Worm (Caenorhabditis elegans) whole organism, L2 larva: Measurements from ENCODE around the gene Y49F6C.7.

Source experiments
- C34F6.9 ChIP-seq: fragments of 150-350 bp; optimal IDR thresholded peaks from 2 replicates; lab custom pipeline; 2014; ENCODE audit warnings: missing biosample characterization, missing genetic modification characterization
- R02D3.7 ChIP-seq: fragments of 150-350 bp; optimal IDR thresholded peaks from 2 replicates; lab custom pipeline; 2014; ENCODE audit warnings: missing biosample characterization, missing genetic modification characterization
- ZK546.5 ChIP-seq: sonication (generic microtip); optimal IDR thresholded peaks from 2 replicates; lab custom pipeline; 2017; ENCODE audit warnings: missing biosample characterization, missing genetic modification characterization
- alr-1 ChIP-seq: fragments of 150-350 bp; optimal IDR thresholded peaks from 2 replicates; lab custom pipeline; 2014; ENCODE audit warnings: missing biosample characterization, missing genetic modification characterization
- blmp-1 ChIP-seq: sonication (generic microtip); optimal IDR thresholded peaks from 2 replicates; lab custom pipeline; 2017; ENCODE audit warnings: missing genetic modification characterization, mild to moderate bottlenecking, missing compliant biosample characterization, antibody characterized with exemption, moderate library complexity; ENCODE audit not compliant: insufficient read depth
- ceh-16 ChIP-seq: fragments of 150-350 bp; optimal IDR thresholded peaks from 2 replicates; lab custom pipeline; 2014; ENCODE audit warnings: missing biosample characterization, missing genetic modification characterization
- crh-2 ChIP-seq: sonication (generic microtip); optimal IDR thresholded peaks from 2 replicates; lab custom pipeline; 2017; ENCODE audit warnings: missing biosample characterization, missing genetic modification characterization
- dmd-4 ChIP-seq: sonication (generic microtip); optimal IDR thresholded peaks from 2 replicates; lab custom pipeline; 2017; ENCODE audit warnings: missing biosample characterization, missing genetic modification characterization
- elt-1 ChIP-seq: fragments of 150-350 bp; optimal IDR thresholded peaks from 2 replicates; lab custom pipeline; 2014; ENCODE audit warnings: missing biosample characterization, missing genetic modification characterization
- elt-3 ChIP-seq: sonication (generic microtip); optimal IDR thresholded peaks from 2 replicates; lab custom pipeline; 2017; ENCODE audit warnings: missing biosample characterization, missing genetic modification characterization
- fos-1 ChIP-seq: fragments of 150-350 bp; optimal IDR thresholded peaks from 2 replicates; lab custom pipeline; 2014; ENCODE audit warnings: missing biosample characterization, missing genetic modification characterization
- lin-11 ChIP-seq: fragments of 150-350 bp; sonication (generic microtip); optimal IDR thresholded peaks from 2 replicates; lab custom pipeline; 2014; ENCODE audit warnings: missing biosample characterization, missing genetic modification characterization, inconsistent platforms, mixed read lengths
- lin-13 ChIP-seq: fragments of 150-350 bp; optimal IDR thresholded peaks from 2 replicates; lab custom pipeline; 2014; ENCODE audit warnings: missing biosample characterization, missing genetic modification reagents, missing genetic modification characterization
- lin-39 ChIP-seq: fragments of 150-350 bp; optimal IDR thresholded peaks from 2 replicates; lab custom pipeline; 2014; ENCODE audit warnings: missing biosample characterization, missing genetic modification reagents, missing genetic modification characterization
- lsy-2 ChIP-seq, 2 experiments: fragments of 150-350 bp in 1 of 2; sonication (generic microtip) in 1 of 2; optimal IDR thresholded peaks; 2 replicates each; lab custom pipeline; 2014 to 2017; ENCODE audit warnings: missing biosample characterization in 2 of 2, missing genetic modification characterization in 2 of 2
- mab-5 ChIP-seq: fragments of 150-350 bp; optimal IDR thresholded peaks from 2 replicates; lab custom pipeline; 2014; ENCODE audit warnings: missing biosample characterization, missing genetic modification characterization
- mbf-1 ChIP-seq: sonication (generic microtip); optimal IDR thresholded peaks from 2 replicates; lab custom pipeline; 2017; ENCODE audit warnings: missing biosample characterization, missing genetic modification characterization
- nhr-10 ChIP-seq: sonication (generic microtip); optimal IDR thresholded peaks from 2 replicates; lab custom pipeline; 2017; ENCODE audit warnings: missing biosample characterization, missing genetic modification characterization
- nhr-11 ChIP-seq: fragments of 150-350 bp; optimal IDR thresholded peaks from 2 replicates; lab custom pipeline; 2014; ENCODE audit warnings: missing biosample characterization, missing genetic modification characterization
- nhr-12 ChIP-seq: fragments of 150-350 bp; optimal IDR thresholded peaks from 2 replicates; lab custom pipeline; 2014; ENCODE audit warnings: missing biosample characterization, missing genetic modification characterization
- nhr-129 ChIP-seq: fragments of 150-350 bp; optimal IDR thresholded peaks from 2 replicates; lab custom pipeline; 2014; ENCODE audit warnings: missing biosample characterization, missing genetic modification characterization
- nhr-21 ChIP-seq: fragments of 150-350 bp; optimal IDR thresholded peaks from 2 replicates; lab custom pipeline; 2014; ENCODE audit warnings: missing biosample characterization, missing genetic modification characterization
- nhr-23 ChIP-seq: fragments of 150-350 bp; optimal IDR thresholded peaks from 2 replicates; lab custom pipeline; 2014; ENCODE audit warnings: missing biosample characterization, missing genetic modification reagents, missing genetic modification characterization
- nhr-237 ChIP-seq: fragments of 150-350 bp; optimal IDR thresholded peaks from 2 replicates; lab custom pipeline; 2014; ENCODE audit warnings: missing biosample characterization, missing genetic modification characterization
- nhr-6 ChIP-seq: fragments of 150-350 bp; optimal IDR thresholded peaks from 2 replicates; lab custom pipeline; 2014; ENCODE audit warnings: missing biosample characterization, missing genetic modification characterization
- nhr-77 ChIP-seq: fragments of 150-350 bp; optimal IDR thresholded peaks from 2 replicates; lab custom pipeline; 2014; ENCODE audit warnings: missing biosample characterization, missing genetic modification characterization
- peb-1 ChIP-seq: fragments of 150-350 bp; optimal IDR thresholded peaks from 2 replicates; lab custom pipeline; 2014; ENCODE audit warnings: missing biosample characterization, missing genetic modification characterization
- sem-4 ChIP-seq: fragments of 150-350 bp; optimal IDR thresholded peaks from 2 replicates; lab custom pipeline; 2014; ENCODE audit warnings: missing biosample characterization, missing genetic modification reagents, missing genetic modification characterization
- skn-1 ChIP-seq: sonication (generic microtip); optimal IDR thresholded peaks from 2 replicates; lab custom pipeline; 2017; ENCODE audit warnings: missing biosample characterization, missing genetic modification characterization
- sma-3 ChIP-seq: sonication (generic microtip); optimal IDR thresholded peaks from 2 replicates; lab custom pipeline; 2016; ENCODE audit warnings: missing genetic modification reagents, missing genetic modification characterization, missing compliant biosample characterization
- sma-9 ChIP-seq, 2 experiments: fragments of 150-350 bp in 1 of 2; sonication (generic microtip) in 1 of 2; optimal IDR thresholded peaks; 2 replicates each; lab custom pipeline; 2014 to 2016; ENCODE audit warnings: missing genetic modification characterization in 2 of 2, mild to moderate bottlenecking in 1 of 2, missing biosample characterization in 1 of 2, missing compliant biosample characterization in 1 of 2, missing genetic modification reagents in 1 of 2, moderate library complexity in 1 of 2
- snpc-4 ChIP-seq: fragments of 150-350 bp; optimal IDR thresholded peaks from 2 replicates; lab custom pipeline; 2014; ENCODE audit warnings: missing biosample characterization, missing genetic modification characterization
- unc-39 ChIP-seq: fragments of 150-350 bp; optimal IDR thresholded peaks from 2 replicates; lab custom pipeline; 2014; ENCODE audit warnings: missing biosample characterization, missing genetic modification characterization
- unc-55 ChIP-seq: fragments of 150-350 bp; sonication (generic microtip); optimal IDR thresholded peaks from 3 replicates; lab custom pipeline; 2014; ENCODE audit warnings: missing biosample characterization, missing genetic modification reagents, missing genetic modification characterization
- unc-62 ChIP-seq: fragments of 150-350 bp; optimal IDR thresholded peaks from 2 replicates; lab custom pipeline; 2014; ENCODE audit warnings: missing biosample characterization, missing genetic modification reagents, missing genetic modification characterization
- zag-1 ChIP-seq: fragments of 150-350 bp; optimal IDR thresholded peaks from 2 replicates; lab custom pipeline; 2014; ENCODE audit warnings: missing biosample characterization, missing genetic modification characterization
- ztf-11 ChIP-seq: sonication (generic microtip); optimal IDR thresholded peaks from 2 replicates; lab custom pipeline; 2017; ENCODE audit warnings: missing biosample characterization, missing genetic modification characterization
- ztf-4 ChIP-seq: fragments of 150-350 bp; optimal IDR thresholded peaks from 2 replicates; lab custom pipeline; 2014; ENCODE audit warnings: missing biosample characterization, missing genetic modification characterization

Gene Y49F6C.7

DNA sequence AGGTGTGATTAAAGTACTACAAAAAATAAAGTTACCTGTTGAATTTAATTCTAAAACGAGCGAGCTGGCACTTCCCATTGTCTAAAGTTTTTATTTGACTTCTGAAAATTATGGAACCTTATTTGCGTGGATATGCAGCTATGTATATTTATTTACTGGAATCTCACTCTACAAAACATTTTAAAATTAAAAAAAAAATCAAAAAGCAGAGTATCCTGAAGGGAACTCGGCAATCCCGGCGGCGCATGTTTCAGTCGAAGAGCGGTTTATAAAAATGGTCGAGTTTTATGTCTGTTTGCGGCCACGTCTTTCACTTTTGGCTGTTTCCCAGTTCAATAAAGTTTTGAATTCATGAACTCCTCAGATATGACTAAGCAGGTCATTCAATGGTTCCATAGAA is 31.0 kb downstream of the Y49F6C.7 start, which contains the start of gene F14D2.19:
Gene F14D2.19 (minus strand): TSS at position 101 of the 400 bp plus-strand sequence.
- TF ChIP-seq sem-4 (tag; lab: Kevin White, UChicago) (no peak), ZK546.5 (tag; lab: Kevin White, UChicago) (no peak), dmd-4 (tag; lab: Kevin White, UChicago) (no peak), unc-62 (GFP tag; lab: Kevin White, UChicago) (no peak), nhr-237 (no peak), lsy-2 (tag; optimal IDR thresholded peaks at IDR 0.05; lab: Kevin White, UChicago) (no peak), R02D3.7 (no peak), nhr-10 (tag; lab: Kevin White, UChicago) (no peak), blmp-1 (tag; lab: Kevin White, UChicago) (no peak), lin-11 (tag; lab: Kevin White, UChicago) (no peak), alr-1 (tag; lab: Kevin White, UChicago) (no peak)

DNA sequence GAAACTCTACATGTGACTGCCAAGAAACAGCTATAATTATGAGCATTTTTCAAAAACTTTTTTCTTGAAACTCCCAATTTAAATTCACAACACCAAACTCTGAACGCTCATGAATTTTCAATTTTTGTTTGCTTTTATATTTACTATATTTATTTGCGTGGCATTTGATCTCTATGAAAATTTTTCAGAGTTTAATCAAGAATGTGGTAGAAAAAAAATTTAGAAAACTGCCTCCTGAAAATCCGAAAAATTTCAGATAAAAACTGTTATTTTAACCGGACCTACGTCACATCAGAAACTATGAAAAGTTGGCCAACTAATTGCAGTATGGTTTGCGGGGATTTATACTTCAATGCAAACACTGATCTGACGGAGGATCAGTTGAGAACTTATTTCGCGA is 36.0 kb downstream of the Y49F6C.7 start, which contains the start of gene irld-27:
Gene irld-27 (plus strand): TSS at position 301 of the 400 bp plus-strand sequence.
- TF ChIP-seq ztf-11 (tag; lab: Kevin White, UChicago) (no peak), sma-3 (GFP tag; lab: Kevin White, UChicago) (no peak), fos-1 (no peak), lin-13 (GFP tag; lab: Kevin White, UChicago) (no peak), nhr-11 (tag; lab: Kevin White, UChicago) (no peak), nhr-23 (tag; lab: Kevin White, UChicago) (no peak), nhr-12 (tag; lab: Kevin White, UChicago) (no peak), unc-39 (tag; lab: Kevin White, UChicago) (no peak), nhr-10 (tag; lab: Kevin White, UChicago) (no peak), crh-2 (tag; lab: Kevin White, UChicago) (no peak), blmp-1 (tag; lab: Kevin White, UChicago) (no peak), lsy-2 (tag; optimal IDR thresholded peaks at IDR 0.05; lab: Kevin White, UChicago) (no peak)

DNA sequence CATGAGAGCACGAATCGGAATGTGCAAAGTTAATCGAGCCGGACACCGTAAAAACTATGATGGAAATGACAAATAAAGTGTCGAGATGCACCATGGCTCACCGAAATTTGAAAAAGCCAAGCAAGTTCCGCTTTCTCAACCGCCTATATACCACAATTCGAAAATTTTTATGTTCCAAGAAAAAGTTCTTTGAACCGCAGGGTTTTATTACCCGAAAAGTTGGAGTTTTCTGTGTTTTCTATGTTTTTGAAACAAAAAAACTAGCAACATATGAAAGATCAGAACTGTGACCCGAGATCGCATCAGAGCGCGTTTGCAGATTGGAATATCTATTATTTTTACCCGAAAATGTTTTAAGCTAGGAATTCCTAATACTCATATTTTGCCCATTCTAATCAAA is 40.9 kb downstream of the Y49F6C.7 start, which contains the start of gene Y46D2A.3:
Gene Y46D2A.3 (minus strand): TSS at position 101 of the 400 bp plus-strand sequence.
- no peak for TF ChIP-seq nhr-77 (tag; lab: Kevin White, UChicago)
- no peak for TF ChIP-seq fos-1
- TF ChIP-seq ztf-11 (tag; lab: Kevin White, UChicago), result no peak
- TF ChIP-seq ztf-4 (tag; lab: Kevin White, UChicago), result no peak
- TF ChIP-seq mab-5, result no peak

DNA sequence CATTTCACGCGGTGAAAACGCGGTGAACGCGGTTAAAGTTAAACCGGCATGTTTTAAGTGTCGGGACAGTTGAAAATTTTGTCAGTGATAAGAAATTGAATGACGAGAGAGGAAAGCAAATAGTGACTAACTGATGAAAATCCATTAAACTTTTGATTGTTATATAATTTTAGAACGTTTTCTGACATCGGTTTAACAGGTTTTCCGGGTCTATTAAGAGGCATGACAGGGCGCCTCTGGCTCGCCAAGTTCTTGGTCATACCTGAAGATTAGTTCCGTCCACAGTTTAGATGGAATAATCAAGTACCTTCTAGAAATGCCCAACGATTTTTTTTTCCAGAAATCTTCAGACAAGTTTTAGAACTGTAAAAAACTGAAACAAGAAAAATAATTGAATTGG is 44.8 kb downstream of the Y49F6C.7 start, which contains the start of gene Y46D2A.2:
Gene Y46D2A.2 (minus strand): TSS at position 101 of the 400 bp plus-strand sequence.
- TF ChIP-seq nhr-12 (tag; lab: Kevin White, UChicago), result no peak
- no peak for TF ChIP-seq elt-3 (tag; lab: Kevin White, UChicago)
- no peak for TF ChIP-seq nhr-21
- TF ChIP-seq nhr-129 (tag; lab: Kevin White, UChicago), result no peak
- TF ChIP-seq mbf-1 (tag; lab: Kevin White, UChicago), result no peak
- TF ChIP-seq unc-55 (GFP tag; lab: Kevin White, UChicago), result no peak
- no peak for TF ChIP-seq elt-1 (tag; lab: Kevin White, UChicago)
- TF ChIP-seq ceh-16 (tag; lab: Kevin White, UChicago), result no peak
- no peak for TF ChIP-seq R02D3.7
- TF ChIP-seq lin-39 (tag; lab: Kevin White, UChicago), result no peak
- no peak for TF ChIP-seq blmp-1 (tag; lab: Kevin White, UChicago)
- no peak for TF ChIP-seq nhr-23 (tag; lab: Kevin White, UChicago)
- no peak for TF ChIP-seq lin-13 (GFP tag; lab: Kevin White, UChicago)
- TF ChIP-seq C34F6.9 (tag; lab: Kevin White, UChicago), result no peak

DNA sequence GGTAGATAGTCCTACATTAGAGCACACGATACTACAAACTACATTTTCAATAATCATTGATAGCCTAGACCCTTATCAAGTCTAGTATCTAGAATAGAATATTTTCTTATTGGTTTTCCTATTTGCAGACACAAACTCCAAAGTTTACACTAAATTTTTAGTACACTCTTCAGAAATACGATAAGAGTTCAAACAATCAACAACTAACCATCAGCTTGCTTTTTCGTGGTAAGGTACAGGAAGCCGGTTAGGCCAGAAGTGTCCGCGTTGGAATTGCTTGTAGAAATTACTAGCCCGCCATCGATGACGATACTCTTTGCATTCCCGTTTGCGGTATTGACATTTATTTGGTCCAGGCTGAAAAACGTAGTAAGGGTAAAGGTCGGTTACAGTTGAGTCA is 45.7 kb downstream of the Y49F6C.7 start, which contains the start of gene Y46D2A.1:
Gene Y46D2A.1 (plus strand): TSS at position 301 of the 400 bp plus-strand sequence.
- TF ChIP-seq crh-2 (tag; lab: Kevin White, UChicago), result no peak
- no peak for TF ChIP-seq skn-1 (tag; lab: Kevin White, UChicago)
- no peak for TF ChIP-seq snpc-4 (tag; lab: Kevin White, UChicago)
- no peak for TF ChIP-seq unc-39 (tag; lab: Kevin White, UChicago)
- TF ChIP-seq nhr-77 (tag; lab: Kevin White, UChicago), result no peak
- TF ChIP-seq ZK546.5 (tag; lab: Kevin White, UChicago), result no peak
- no peak for TF ChIP-seq alr-1 (tag; lab: Kevin White, UChicago)
- no peak for TF ChIP-seq unc-55 (GFP tag; lab: Kevin White, UChicago)
- TF ChIP-seq nhr-11 (tag; lab: Kevin White, UChicago), result no peak
- no peak for TF ChIP-seq sma-3 (GFP tag; lab: Kevin White, UChicago)
- no peak for TF ChIP-seq C34F6.9 (tag; lab: Kevin White, UChicago)
- TF ChIP-seq nhr-12 (tag; lab: Kevin White, UChicago), result no peak
- TF ChIP-seq nhr-6, result no peak
- TF ChIP-seq zag-1, result no peak
- no peak for TF ChIP-seq dmd-4 (tag; lab: Kevin White, UChicago)
- no peak for TF ChIP-seq ceh-16 (tag; lab: Kevin White, UChicago)
- TF ChIP-seq ztf-11 (tag; lab: Kevin White, UChicago), result no peak
- TF ChIP-seq lin-39 (tag; lab: Kevin White, UChicago), result no peak
- TF ChIP-seq peb-1, result no peak
- TF ChIP-seq sma-9 (GFP tag; optimal IDR thresholded peaks at IDR 0.05; lab: Kevin White, UChicago), result no peak
- no peak for TF ChIP-seq sma-9 (tag; optimal IDR thresholded peaks at IDR 0.05; lab: Kevin White, UChicago)
